Worm (Caenorhabditis elegans): ENCODE results near the gene arcp-1.

DNA sequence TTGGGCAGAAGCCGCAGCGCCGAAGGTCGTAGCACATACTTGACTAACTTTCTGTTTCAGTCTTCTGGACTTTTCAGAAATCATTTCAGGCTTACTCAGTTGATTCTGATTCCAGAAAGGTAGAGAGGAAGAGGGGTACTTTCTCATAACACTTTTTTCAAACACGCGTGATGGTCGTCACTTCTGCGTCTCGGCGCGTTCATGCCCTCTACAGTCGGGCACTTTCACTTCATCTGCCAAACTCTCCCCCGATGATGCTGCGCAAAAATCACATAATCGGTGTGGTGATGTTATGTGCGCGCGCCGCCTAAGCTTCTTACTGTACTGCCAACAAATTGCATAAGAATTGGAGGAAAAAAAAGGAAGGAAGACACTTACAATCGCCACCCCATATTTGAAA lies 48.4 kb upstream of the arcp-1 start:
- TF ChIP-seq ets-7 (tag; optimal IDR thresholded peaks at IDR 0.05) (no peak), flt-1 (GFP tag; IDR thresholded peaks at IDR 0.05) (no peak), ama-1 (optimal IDR thresholded peaks at IDR 0.05) (no peak), tra-4 (tag; optimal IDR thresholded peaks at IDR 0.05) (no peak), F13C5.2 (tag; optimal IDR thresholded peaks at IDR 0.05) (no peak)
